Fruit fly (Drosophila melanogaster): ENCODE data around the gene CG10646.
A peak's percentile ranks its signal among the peaks of the same experiment; 100 is the strongest.

Gene CG10646

dm6 chr3L:12482917-12483316 lies 20.8 kb downstream of the CG10646 start (continued):
- TF ChIP-seq Oaz (GFP tag; IDR thresholded peaks at IDR 0.05) (0 out of 2 replicates have a peak, but pooled peaks have one; percentile 33), CG4328 (GFP tag; optimal IDR thresholded peaks at IDR 0.05) (no peak), E2f1 (GFP tag; IDR thresholded peaks at IDR 0.05) (peak; percentile 67), CG12744 (GFP tag; optimal IDR thresholded peaks at IDR 0.05) (peak; percentile 37), sim (GFP tag; IDR thresholded peaks at IDR 0.05) (peak; percentile 32; the same call in 1 of the 2 replicates), gce (GFP tag; IDR thresholded peaks at IDR 0.05) (peak; percentile 42; the same call in 1 of the 3 replicates), lbe (GFP tag; optimal IDR thresholded peaks at IDR 0.05) (no peak), CG11247 (GFP tag; IDR thresholded peaks at IDR 0.05) (peak; percentile 47; the same call in 1 of the 2 replicates), lab (GFP tag; optimal IDR thresholded peaks at IDR 0.05) (peak; percentile 68), CG14014 (GFP tag; IDR thresholded peaks at IDR 0.05) (peak; percentile 71), CG4424 (GFP tag; optimal IDR thresholded peaks at IDR 0.05) (peak; percentile 76), HmgD (GFP tag; optimal IDR thresholded peaks at IDR 0.05) (no peak), CkIIα-i1 (GFP tag; IDR thresholded peaks at IDR 0.05) (no peak), ash1 (GFP tag; optimal IDR thresholded peaks at IDR 0.05) (no peak), CG18476 (GFP tag; optimal IDR thresholded peaks at IDR 0.05) (peak; percentile 57), tx (GFP tag; optimal IDR thresholded peaks at IDR 0.05) (no peak), wdn (GFP tag; IDR thresholded peaks at IDR 0.05) (peak; percentile 22; the same call in 1 of the 2 replicates), Dfd (GFP tag; optimal IDR thresholded peaks at IDR 0.05) (peak in 1 of 2 experiments; percentile 1), dimm (GFP tag; IDR thresholded peaks at IDR 0.05) (peak; percentile 43; the same call in 1 of the 2 replicates), CG13775 (GFP tag; optimal IDR thresholded peaks at IDR 0.05) (peak; percentile 70), Lpt (GFP tag; optimal IDR thresholded peaks at IDR 0.05) (no peak), CG32532 (GFP tag; IDR thresholded peaks at IDR 0.05) (peak; percentile 59; the same call in 1 of the 2 replicates), sens (GFP tag) (peak; percentile 95), CG17186 (GFP tag; optimal IDR thresholded peaks at IDR 0.05) (no peak), Atf3 (GFP tag; optimal IDR thresholded peaks at IDR 0.05) (peak; percentile 27), CG2199 (GFP tag; IDR thresholded peaks at IDR 0.05) (no peak), tll (GFP tag; optimal IDR thresholded peaks at IDR 0.05) (no peak), CG43689 (GFP tag; IDR thresholded peaks at IDR 0.05) (0 out of 2 replicates have a peak, but pooled peaks have one; percentile 38), cato (GFP tag; optimal IDR thresholded peaks at IDR 0.05; ENCODE audit: borderline replicate concordance) (peak; percentile 47), Ptx1 (GFP tag; IDR thresholded peaks at IDR 0.05) (peak; percentile 79), CG6791 (GFP tag; IDR thresholded peaks at IDR 0.05; ENCODE audit: partially characterized antibody) (no peak), maf-S (GFP tag; optimal IDR thresholded peaks at IDR 0.05) (peak; percentile 20), Blimp-1 (GFP tag; optimal IDR thresholded peaks at IDR 0.05) (peak; percentile 69), Six4 (GFP tag; optimal IDR thresholded peaks at IDR 0.05) (peak; percentile 60), CG17385 (GFP tag; optimal IDR thresholded peaks at IDR 0.05) (peak; percentile 77), slp2 (GFP tag; optimal IDR thresholded peaks at IDR 0.05) (peak; percentile 27), CG10274 (GFP tag; optimal IDR thresholded peaks at IDR 0.05) (peak; percentile 28), CG11093 (GFP tag; IDR thresholded peaks at IDR 0.05) (peak; percentile 68; the same call in 1 of the 3 replicates), CrebB (tag; optimal IDR thresholded peaks at IDR 0.05) (peak; percentile 4), emc (GFP tag; optimal IDR thresholded peaks at IDR 0.05) (no peak), Hr3 (GFP tag; optimal IDR thresholded peaks at IDR 0.05) (peak; percentile 76), peb (GFP tag; IDR thresholded peaks at IDR 0.05) (peak; percentile 55; the same call in 1 of the 2 replicates), dpn (GFP tag; optimal IDR thresholded peaks at IDR 0.05) (peak; percentile 57 to 66), ap (GFP tag; IDR thresholded peaks at IDR 0.05) (no peak), HLH54F (GFP tag; optimal IDR thresholded peaks at IDR 0.05) (peak; percentile 53), lola (GFP tag; optimal IDR thresholded peaks at IDR 0.05) (peak in 1 of 3 experiments; percentile 54), H2.0 (GFP tag; IDR thresholded peaks at IDR 0.05) (peak; percentile 38; the same call in 1 of the 2 replicates), rib (GFP tag; IDR thresholded peaks at IDR 0.05) (peak; percentile 9; the same call in 1 of the 2 replicates), Ravus (GFP tag; IDR thresholded peaks at IDR 0.05) (no peak), CG13123 (GFP tag; optimal IDR thresholded peaks at IDR 0.05) (peak; percentile 30), unc-4 (GFP tag; IDR thresholded peaks at IDR 0.05; ENCODE audit: partially characterized antibody) (no peak)
